Fruit fly (Drosophila melanogaster) whole organism, embryonic: ENCODE data around the gene Shaw.

Source experiments
- Abd-B ChIP-seq: fragments of 200-800 bp; sonication (Bioruptor generic); optimal IDR thresholded peaks from 2 replicates; lab custom pipeline; 2018; ENCODE audit warnings: missing biosample characterization, mild to moderate bottlenecking, missing genetic modification characterization, moderate library complexity
- Adf1 ChIP-seq: fragments of 200-800 bp; sonication (Bioruptor generic); IDR thresholded peaks from 2 replicates; pipeline ENCODE4 v1.3.6; 2022; ENCODE audit warnings: missing biosample characterization, missing genetic modification characterization
- Asciz ChIP-seq: fragments of 200-800 bp; sonication (Bioruptor generic); optimal IDR thresholded peaks from 2 replicates; lab custom pipeline; 2017; ENCODE audit warnings: missing biosample characterization, mild to moderate bottlenecking, missing genetic modification characterization, missing genetic modification reagents
- Atf6 ChIP-seq: fragments of 200-800 bp; sonication (Bioruptor generic); IDR thresholded peaks from 2 replicates; pipeline ENCODE4 v1.3.6; 2022; ENCODE audit warnings: missing biosample characterization, missing genetic modification characterization
- CG11696 ChIP-seq: fragments of 200-800 bp; sonication (Bioruptor generic); IDR thresholded peaks from 2 replicates; pipeline ENCODE4 v1.3.6; 2022; ENCODE audit warnings: missing biosample characterization, missing genetic modification characterization
- CG12104 ChIP-seq: fragments of 200-800 bp; sonication (Bioruptor generic); optimal IDR thresholded peaks from 3 replicates; lab custom pipeline; 2016; ENCODE audit warnings: missing biosample characterization, missing genetic modification characterization
- CG15696 ChIP-seq: fragments of 200-800 bp; sonication (Bioruptor generic); optimal IDR thresholded peaks from 2 replicates; lab custom pipeline; 2019; ENCODE audit warnings: missing biosample characterization, mild to moderate bottlenecking, missing genetic modification characterization, moderate library complexity
- CG1603 ChIP-seq: fragments of 200-800 bp; sonication (Bioruptor generic); optimal IDR thresholded peaks from 2 replicates; lab custom pipeline; 2019; ENCODE audit warnings: missing biosample characterization, mild to moderate bottlenecking, missing genetic modification characterization, moderate library complexity
- CG16863 ChIP-seq: fragments of 200-800 bp; sonication (Bioruptor generic); optimal IDR thresholded peaks from 3 replicates; lab custom pipeline; 2016; ENCODE audit warnings: missing biosample characterization, missing genetic modification characterization
- CG17361 ChIP-seq: fragments of 200-800 bp; sonication (Bioruptor generic); IDR thresholded peaks from 3 replicates; pipeline ENCODE4 v1.3.6; 2022; ENCODE audit warnings: missing biosample characterization, missing genetic modification characterization
- CG17912 ChIP-seq: fragments of 200-800 bp; sonication (Bioruptor generic); optimal IDR thresholded peaks from 2 replicates; lab custom pipeline; 2018; ENCODE audit warnings: missing biosample characterization, mild to moderate bottlenecking, missing genetic modification characterization
- CG2120 ChIP-seq: fragments of 200-800 bp; sonication (Bioruptor generic); optimal IDR thresholded peaks from 3 replicates; lab custom pipeline; 2016; ENCODE audit warnings: missing biosample characterization, missing genetic modification characterization
- CG32772 ChIP-seq: fragments of 200-800 bp; sonication (Bioruptor generic); IDR thresholded peaks from 2 replicates; pipeline ENCODE4 v1.3.6; 2022; ENCODE audit warnings: missing biosample characterization, missing genetic modification characterization
- CG3995 ChIP-seq: fragments of 200-800 bp; sonication (Bioruptor generic); optimal IDR thresholded peaks from 3 replicates; lab custom pipeline; 2016; ENCODE audit warnings: missing biosample characterization, missing genetic modification characterization
- CG43689 ChIP-seq: fragments of 200-800 bp; sonication (Bioruptor generic); IDR thresholded peaks from 2 replicates; pipeline ENCODE4 v1.3.6; 2022; ENCODE audit warnings: missing biosample characterization, missing genetic modification characterization
- CG8281 ChIP-seq: fragments of 200-800 bp; sonication (Bioruptor generic); optimal IDR thresholded peaks from 2 replicates; lab custom pipeline; 2018; ENCODE audit warnings: missing biosample characterization, mild to moderate bottlenecking, missing genetic modification characterization, moderate library complexity
- CG8765 ChIP-seq: fragments of 200-800 bp; sonication (Bioruptor generic); IDR thresholded peaks from 2 replicates; pipeline ENCODE4 v1.3.6; 2022; ENCODE audit warnings: missing biosample characterization, missing genetic modification characterization
- Dip3 ChIP-seq: fragments of 200-800 bp; sonication (Bioruptor generic); optimal IDR thresholded peaks from 3 replicates; lab custom pipeline; 2016; ENCODE audit warnings: missing biosample characterization, missing genetic modification characterization
- Dp ChIP-seq: fragments of 200-800 bp; sonication (Bioruptor generic); optimal IDR thresholded peaks from 2 replicates; lab custom pipeline; 2018; ENCODE audit warnings: missing biosample characterization, mild to moderate bottlenecking, missing genetic modification characterization, moderate library complexity
- Dref ChIP-seq: fragments of 200-800 bp; sonication (Bioruptor generic); IDR thresholded peaks from 2 replicates; pipeline ENCODE4 v1.3.6; 2022; ENCODE audit warnings: missing biosample characterization, missing genetic modification characterization
- Gug ChIP-seq: fragments of 200-800 bp; sonication (Bioruptor generic); IDR thresholded peaks from 4 replicates; pipeline ENCODE4 v1.3.6; 2022; ENCODE audit warnings: missing biosample characterization, missing genetic modification characterization
- H2.0 ChIP-seq: fragments of 200-800 bp; sonication (Bioruptor generic); IDR thresholded peaks from 2 replicates; pipeline ENCODE4 v1.3.6; 2022; ENCODE audit warnings: missing biosample characterization, missing genetic modification characterization
- HLH4C ChIP-seq: fragments of 200-800 bp; sonication (Bioruptor generic); IDR thresholded peaks from 3 replicates; pipeline ENCODE4 v1.3.6; 2022; ENCODE audit warnings: missing biosample characterization, missing genetic modification characterization; ENCODE audit not compliant: partially characterized antibody
- HmgD ChIP-seq: fragments of 200-800 bp; sonication (Bioruptor generic); optimal IDR thresholded peaks from 3 replicates; lab custom pipeline; 2016; ENCODE audit warnings: missing biosample characterization, missing genetic modification characterization
- Hr51 ChIP-seq, 2 experiments: fragments of 200-800 bp; sonication (Bioruptor generic); optimal IDR thresholded peaks; 2 replicates in 1 of 2; 3 replicates in 1 of 2; lab custom pipeline; 2016 to 2018; ENCODE audit warnings: missing biosample characterization in 2 of 2, missing genetic modification characterization in 2 of 2, mild to moderate bottlenecking in 1 of 2, moderate library complexity in 1 of 2
- Hsf ChIP-seq: fragments of 200-800 bp; sonication (Bioruptor generic); optimal IDR thresholded peaks from 3 replicates; lab custom pipeline; 2016; ENCODE audit warnings: missing biosample characterization, missing genetic modification characterization
- Jarid2 ChIP-seq: fragments of 200-800 bp; sonication (Bioruptor generic); optimal IDR thresholded peaks from 3 replicates; lab custom pipeline; 2017; ENCODE audit warnings: mild to moderate bottlenecking, missing biosample characterization, missing genetic modification reagents, missing genetic modification characterization
- MESR4 ChIP-seq: fragments of 200-800 bp; sonication (Bioruptor generic); optimal IDR thresholded peaks from 2 replicates; lab custom pipeline; 2018; ENCODE audit warnings: missing biosample characterization, mild to moderate bottlenecking, missing genetic modification characterization, moderate library complexity
- Nf-YB ChIP-seq: fragments of 200-800 bp; sonication (Bioruptor generic); optimal IDR thresholded peaks from 3 replicates; lab custom pipeline; 2019; ENCODE audit warnings: missing biosample characterization, mild to moderate bottlenecking, missing genetic modification characterization, moderate library complexity
- Rfx ChIP-seq: fragments of 200-800 bp; sonication (Bioruptor generic); IDR thresholded peaks from 2 replicates; pipeline ENCODE4 v1.3.6; 2022; ENCODE audit warnings: missing biosample characterization, missing genetic modification characterization
- Scr ChIP-seq: fragments of 200-800 bp; sonication (Bioruptor generic); IDR thresholded peaks from 2 replicates; pipeline ENCODE4 v1.3.6; 2022; ENCODE audit warnings: missing biosample characterization, missing genetic modification characterization; ENCODE audit not compliant: partially characterized antibody
- Sry-β ChIP-seq: fragments of 200-800 bp; sonication (Bioruptor generic); optimal IDR thresholded peaks from 2 replicates; lab custom pipeline; 2018; ENCODE audit warnings: missing biosample characterization, mild to moderate bottlenecking, missing genetic modification characterization, moderate library complexity
- TFAM ChIP-seq: fragments of 200-800 bp; sonication (Bioruptor generic); optimal IDR thresholded peaks from 2 replicates; lab custom pipeline; 2017; ENCODE audit warnings: missing biosample characterization, missing genetic modification characterization, inconsistent platforms
- az2 ChIP-seq: fragments of 200-800 bp; sonication (Bioruptor generic); optimal IDR thresholded peaks from 3 replicates; lab custom pipeline; 2016; ENCODE audit warnings: missing biosample characterization, missing genetic modification characterization
- cas ChIP-seq: fragments of 200-800 bp; sonication (Bioruptor generic); IDR thresholded peaks from 2 replicates; pipeline ENCODE4 v1.3.6; 2022; ENCODE audit warnings: missing biosample characterization, missing genetic modification characterization
- corto ChIP-seq: fragments of 200-800 bp; sonication (Bioruptor generic); optimal IDR thresholded peaks from 2 replicates; lab custom pipeline; 2016; ENCODE audit warnings: missing biosample characterization, mild to moderate bottlenecking, missing genetic modification characterization, moderate library complexity
- cwo ChIP-seq: fragments of 200-800 bp; sonication (Bioruptor generic); optimal IDR thresholded peaks from 3 replicates; lab custom pipeline; 2017; ENCODE audit warnings: missing biosample characterization, missing genetic modification characterization, mild to moderate bottlenecking, moderate library complexity, missing genetic modification reagents
- dm ChIP-seq: fragments of 200-800 bp; sonication (Bioruptor generic); optimal IDR thresholded peaks from 3 replicates; lab custom pipeline; 2016; ENCODE audit warnings: missing biosample characterization, missing genetic modification characterization
- ems ChIP-seq: fragments of 200-800 bp; sonication (Bioruptor generic); optimal IDR thresholded peaks from 3 replicates; lab custom pipeline; 2016; ENCODE audit warnings: missing biosample characterization, missing genetic modification characterization
- fd102C ChIP-seq: fragments of 200-800 bp; sonication (Bioruptor generic); optimal IDR thresholded peaks from 2 replicates; lab custom pipeline; 2018; ENCODE audit warnings: missing biosample characterization, mild to moderate bottlenecking, missing genetic modification characterization, moderate library complexity
- fd64A ChIP-seq: fragments of 200-800 bp; sonication (Bioruptor generic); optimal IDR thresholded peaks from 3 replicates; lab custom pipeline; 2018; ENCODE audit warnings: missing biosample characterization, mild to moderate bottlenecking, missing genetic modification characterization
- h ChIP-seq: fragments of >200 bp; optimal IDR thresholded peaks from 2 replicates; lab custom pipeline; 2017
- hbn ChIP-seq: fragments of 200-800 bp; sonication (Bioruptor generic); IDR thresholded peaks from 2 replicates; pipeline ENCODE4 v1.3.6; 2022; ENCODE audit warnings: missing biosample characterization, missing genetic modification characterization; ENCODE audit not compliant: partially characterized antibody
- lilli ChIP-seq: fragments of 200-800 bp; sonication (Bioruptor generic); optimal IDR thresholded peaks from 3 replicates; lab custom pipeline; 2016; ENCODE audit warnings: missing biosample characterization, missing genetic modification characterization
- lola ChIP-seq, 3 experiments: fragments of >200 bp in 2 of 3; fragments of 200-800 bp in 1 of 3; sonication (Bioruptor generic) in 1 of 3; optimal IDR thresholded peaks; 2 replicates each; lab custom pipeline; 2017 to 2019; ENCODE audit warnings: missing biosample characterization in 3 of 3, missing genetic modification characterization in 3 of 3, mild to moderate bottlenecking in 1 of 3, moderate library complexity in 1 of 3
- pfk ChIP-seq: fragments of 200-800 bp; sonication (Bioruptor generic); optimal IDR thresholded peaks from 2 replicates; lab custom pipeline; 2018; ENCODE audit warnings: missing biosample characterization, mild to moderate bottlenecking, missing genetic modification characterization, moderate library complexity
- sna ChIP-seq: fragments of 200-800 bp; sonication (Bioruptor generic); IDR thresholded peaks from 2 replicates; pipeline ENCODE4 v1.3.6; 2022; ENCODE audit warnings: missing biosample characterization, missing genetic modification characterization; ENCODE audit not compliant: partially characterized antibody
- stc ChIP-seq: fragments of 200-800 bp; sonication (Bioruptor generic); IDR thresholded peaks from 2 replicates; pipeline ENCODE4 v1.3.6; 2022; ENCODE audit warnings: missing biosample characterization, missing genetic modification characterization
- sug ChIP-seq: fragments of 200-800 bp; optimal IDR thresholded peaks from 2 replicates; lab custom pipeline; 2019; ENCODE audit warnings: missing biosample characterization, mild to moderate bottlenecking, missing genetic modification characterization, moderate library complexity
- tgo ChIP-seq: fragments of 200-800 bp; sonication (Bioruptor generic); IDR thresholded peaks from 3 replicates; pipeline ENCODE4 v1.3.6; 2022; ENCODE audit warnings: missing biosample characterization, missing genetic modification characterization
- tna ChIP-seq: fragments of 200-800 bp; sonication (Bioruptor generic); IDR thresholded peaks from 2 replicates; pipeline ENCODE4 v1.3.6; 2022; ENCODE audit warnings: missing biosample characterization, missing genetic modification characterization; ENCODE audit not compliant: partially characterized antibody
- wek ChIP-seq: fragments of 200-800 bp; sonication (Bioruptor generic); optimal IDR thresholded peaks from 3 replicates; lab custom pipeline; 2018; ENCODE audit warnings: missing biosample characterization, mild to moderate bottlenecking, missing genetic modification characterization, moderate library complexity

Gene Shaw

DNA sequence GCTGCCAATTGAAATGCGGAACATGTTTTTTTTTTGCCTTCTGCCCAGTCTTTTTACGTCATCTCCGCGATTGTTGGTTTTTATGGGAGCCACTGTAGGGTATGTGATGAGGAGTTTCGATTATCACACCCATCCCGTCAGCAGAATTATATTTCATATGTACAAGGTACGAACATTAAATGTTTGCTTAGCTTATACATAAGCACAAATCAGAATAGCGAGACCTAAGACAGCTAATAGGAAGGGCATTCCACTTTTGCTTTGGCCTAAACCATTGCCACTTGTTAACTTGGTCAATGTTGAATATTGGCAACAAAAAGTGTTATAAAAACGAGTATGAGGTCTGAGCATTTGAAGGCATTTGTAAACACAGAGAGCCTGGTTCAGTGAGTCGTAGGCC is 14.7 kb upstream of the Shaw start, which contains the start of gene CG2816 (continued):
- TF ChIP-seq CG17912 (GFP tag; lab: Kevin White, UChicago) = no peak
- TF ChIP-seq Gug (GFP tag; lab: Robert Waterston, UW) = peak; percentile 54; the same call in 2 of the 4 replicates
- peak; percentile 68 for TF ChIP-seq ems (GFP tag; lab: Kevin White, UChicago)
- peak; percentile 45; the same call in 1 of the 2 replicates for TF ChIP-seq CG32772 (GFP tag; lab: Robert Waterston, UW)
- TF ChIP-seq wek (GFP tag; lab: Kevin White, UChicago) = no peak
- TF ChIP-seq az2 = peak; percentile 40
- no peak for TF ChIP-seq Asciz (GFP tag; lab: Kevin White, UChicago)
- TF ChIP-seq Dp = no peak
- TF ChIP-seq Dip3 (GFP tag; lab: Kevin White, UChicago) = peak; percentile 83
- TF ChIP-seq cas (GFP tag; lab: Robert Waterston, UW) = peak; percentile 75; the same call in 1 of the 2 replicates
- TF ChIP-seq CG2120 (GFP tag; lab: Kevin White, UChicago) = peak; percentile 97
- peak; percentile 76 for TF ChIP-seq H2.0 (GFP tag; lab: Robert Waterston, UW)
- TF ChIP-seq CG3995 (GFP tag; lab: Kevin White, UChicago) = peak; percentile 28
- TF ChIP-seq Scr (GFP tag; lab: Robert Waterston, UW) = no peak
- no peak for TF ChIP-seq TFAM (GFP tag; lab: Kevin White, UChicago)
- no peak for TF ChIP-seq CG15696 (tag; lab: Kevin White, UChicago)
- TF ChIP-seq MESR4 (GFP tag; lab: Kevin White, UChicago) = no peak
- no peak for TF ChIP-seq HLH4C (GFP tag; lab: Robert Waterston, UW)
- TF ChIP-seq CG11696 = no peak
- no peak for TF ChIP-seq fd102C (GFP tag; lab: Kevin White, UChicago)
- peak; percentile 34 for TF ChIP-seq corto
- TF ChIP-seq h (lab: Kevin White, UChicago) = no peak
- no peak for TF ChIP-seq CG8765 (GFP tag; lab: Robert Waterston, UW)
- TF ChIP-seq CG8281 (tag; lab: Kevin White, UChicago) = no peak
- no peak for TF ChIP-seq hbn (GFP tag; lab: Robert Waterston, UW)
- TF ChIP-seq fd64A (GFP tag; lab: Kevin White, UChicago) = no peak
- peak; percentile 36 for TF ChIP-seq HmgD (GFP tag; lab: Kevin White, UChicago)
- TF ChIP-seq tna (GFP tag; lab: Robert Waterston, UW) = no peak
- peak; percentile 51 for TF ChIP-seq CG1603 (tag; lab: Kevin White, UChicago)
- TF ChIP-seq Nf-YB (GFP tag; lab: Kevin White, UChicago) = no peak
- TF ChIP-seq Sry-β = no peak
- 0 out of 2 replicates have a peak, but pooled peaks have one; percentile 25 for TF ChIP-seq Dref (GFP tag; lab: Robert Waterston, UW)
- no peak for TF ChIP-seq stc (GFP tag; lab: Robert Waterston, UW)
- TF ChIP-seq tgo = peak; percentile 78
- TF ChIP-seq CG17361 = no peak
- peak; percentile 12 for TF ChIP-seq Hsf (GFP tag; lab: Kevin White, UChicago)
- TF ChIP-seq sna (GFP tag; lab: Robert Waterston, UW) = no peak
- peak; percentile 60 for TF ChIP-seq CG43689
- TF ChIP-seq dm = no peak

DNA sequence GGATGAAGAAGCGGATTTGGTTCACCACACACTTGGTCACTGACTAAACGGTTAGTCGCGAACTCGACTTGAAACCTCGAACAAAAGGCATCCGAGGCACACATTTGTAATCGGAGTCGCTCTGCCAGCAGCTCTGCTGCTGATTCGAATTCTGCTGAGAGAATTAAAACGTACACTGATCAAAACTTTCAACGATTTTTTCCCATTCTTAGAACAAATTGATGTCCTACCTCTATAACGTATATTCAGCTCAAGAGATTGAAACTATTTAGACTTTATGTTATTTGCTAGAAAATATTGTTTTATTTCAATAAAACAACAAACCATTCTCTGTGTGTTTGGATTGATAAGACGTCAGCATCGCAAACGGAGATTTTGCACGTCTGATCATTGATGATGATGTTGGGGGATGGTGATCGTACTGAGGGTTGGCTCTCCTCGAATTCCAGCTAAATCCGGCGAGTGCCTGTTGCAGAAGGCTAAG is 12.5 kb upstream of the Shaw start, which contains the start of gene CG31778:
Gene CG31778 (minus strand): TSS at position 51 of the 484 bp plus-strand sequence.
- no peak for TF ChIP-seq CG16863 (GFP tag; lab: Kevin White, UChicago)
- peak; percentile 62 for TF ChIP-seq Rfx (GFP tag; lab: Robert Waterston, UW)
- no peak for TF ChIP-seq pfk (GFP tag; lab: Kevin White, UChicago)
- TF ChIP-seq lola (GFP tag; optimal IDR thresholded peaks at IDR 0.05; lab: Kevin White, UChicago) = no peak
- no peak for TF ChIP-seq Jarid2 (GFP tag; lab: Kevin White, UChicago)
- TF ChIP-seq CG12104 (GFP tag; lab: Kevin White, UChicago) = no peak
- TF ChIP-seq Atf6 (GFP tag; lab: Robert Waterston, UW) = peak; percentile 44; the same call in 1 of the 2 replicates
- no peak for TF ChIP-seq Abd-B (GFP tag; lab: Kevin White, UChicago)
- peak; percentile 10 for TF ChIP-seq lilli (GFP tag; lab: Kevin White, UChicago)
- peak; percentile 47; the same call in 1 of the 2 replicates for TF ChIP-seq Adf1
- peak; percentile 25 for TF ChIP-seq cwo (GFP tag; lab: Kevin White, UChicago)
- TF ChIP-seq sug (tag; lab: Kevin White, UChicago) = peak; percentile 20
- peak in 1 of 2 experiments; percentile 4 for TF ChIP-seq Hr51 (GFP tag; optimal IDR thresholded peaks at IDR 0.05; lab: Kevin White, UChicago)
